Fruit fly (Drosophila melanogaster) whole organism, embryonic: ENCODE results near the gene Amacr.

Experiments used
- B-H2 ChIP-seq: fragments of 200-800 bp; sonication (Bioruptor generic); optimal IDR thresholded peaks from 2 replicates; lab custom pipeline; 2018; ENCODE audit warnings: missing biosample characterization, mild to moderate bottlenecking, missing genetic modification characterization
- Blimp-1 ChIP-seq: fragments of 200-800 bp; sonication (Bioruptor generic); optimal IDR thresholded peaks from 3 replicates; lab custom pipeline; 2018; ENCODE audit warnings: missing biosample characterization, missing genetic modification characterization, mild to moderate bottlenecking, moderate library complexity, missing genetic modification reagents
- CG10147 ChIP-seq: fragments of 200-800 bp; sonication (Bioruptor generic); optimal IDR thresholded peaks from 2 replicates; lab custom pipeline; 2019; ENCODE audit warnings: missing biosample characterization, mild to moderate bottlenecking, missing genetic modification characterization, moderate library complexity
- CG10654 ChIP-seq: fragments of 200-800 bp; sonication (Bioruptor generic); optimal IDR thresholded peaks from 2 replicates; lab custom pipeline; 2016; ENCODE audit warnings: missing biosample characterization, missing genetic modification characterization
- CG11085 ChIP-seq: fragments of 200-800 bp; sonication (Bioruptor generic); IDR thresholded peaks from 2 replicates; pipeline ENCODE4 v1.3.6; 2022; ENCODE audit warnings: missing biosample characterization, missing genetic modification characterization
- CG14441 ChIP-seq: fragments of 200-800 bp; sonication (Bioruptor generic); IDR thresholded peaks from 2 replicates; pipeline ENCODE4 v1.3.6; 2022; ENCODE audit warnings: missing biosample characterization, missing genetic modification characterization
- CG14710 ChIP-seq: fragments of 200-800 bp; sonication (Bioruptor generic); optimal IDR thresholded peaks from 3 replicates; lab custom pipeline; 2019; ENCODE audit warnings: missing biosample characterization, mild to moderate bottlenecking, missing genetic modification characterization, moderate library complexity
- CG15269 ChIP-seq: fragments of 200-800 bp; sonication (Bioruptor generic); optimal IDR thresholded peaks from 2 replicates; lab custom pipeline; 2018; ENCODE audit warnings: missing biosample characterization, mild to moderate bottlenecking, missing genetic modification characterization, moderate library complexity
- CG16815 ChIP-seq: fragments of 200-800 bp; sonication (Bioruptor generic); optimal IDR thresholded peaks from 3 replicates; lab custom pipeline; 2017; ENCODE audit warnings: missing biosample characterization, mild to moderate bottlenecking, missing genetic modification characterization
- CG17186 ChIP-seq: fragments of 200-800 bp; sonication (Bioruptor generic); optimal IDR thresholded peaks from 3 replicates; lab custom pipeline; 2017; ENCODE audit warnings: missing biosample characterization, missing genetic modification reagents, missing genetic modification characterization
- CG17359 ChIP-seq: fragments of 200-800 bp; sonication (Bioruptor generic); optimal IDR thresholded peaks from 3 replicates; lab custom pipeline; 2018; ENCODE audit warnings: missing biosample characterization, mild to moderate bottlenecking, missing genetic modification characterization, moderate library complexity
- CG2202 ChIP-seq: fragments of 200-800 bp; sonication (Bioruptor generic); optimal IDR thresholded peaks from 2 replicates; lab custom pipeline; 2018; ENCODE audit warnings: missing biosample characterization, mild to moderate bottlenecking, missing genetic modification characterization
- CG31441 ChIP-seq: fragments of 200-800 bp; sonication (Bioruptor generic); IDR thresholded peaks from 2 replicates; pipeline ENCODE4 v1.3.6; 2022; ENCODE audit warnings: missing biosample characterization, missing genetic modification characterization
- CG33557 ChIP-seq: fragments of 200-800 bp; sonication (Bioruptor generic); optimal IDR thresholded peaks from 2 replicates; lab custom pipeline; 2019; ENCODE audit warnings: missing biosample characterization, mild to moderate bottlenecking, missing genetic modification characterization, moderate library complexity
- CG6813 ChIP-seq: fragments of 200-800 bp; sonication (Bioruptor generic); optimal IDR thresholded peaks from 2 replicates; lab custom pipeline; 2017; ENCODE audit warnings: missing biosample characterization, missing genetic modification characterization, mild to moderate bottlenecking, moderate library complexity, missing genetic modification reagents
- CG7963 ChIP-seq: fragments of 200-800 bp; sonication (Bioruptor generic); IDR thresholded peaks from 3 replicates; pipeline ENCODE4 v1.3.6; 2022; ENCODE audit warnings: missing biosample characterization, missing genetic modification characterization; ENCODE audit not compliant: partially characterized antibody
- CG8944 ChIP-seq: fragments of 200-800 bp; sonication (Bioruptor generic); optimal IDR thresholded peaks from 3 replicates; lab custom pipeline; 2016; ENCODE audit warnings: missing biosample characterization, missing genetic modification characterization
- Elba2 ChIP-seq: fragments of 200-800 bp; sonication (Bioruptor generic); optimal IDR thresholded peaks from 3 replicates; lab custom pipeline; 2016; ENCODE audit warnings: missing biosample characterization, missing genetic modification characterization
- Fer1 ChIP-seq: fragments of 200-800 bp; sonication (Bioruptor generic); optimal IDR thresholded peaks from 2 replicates; lab custom pipeline; 2017; ENCODE audit warnings: missing biosample characterization, mild to moderate bottlenecking, missing genetic modification characterization
- H2.0 ChIP-seq: fragments of 200-800 bp; sonication (Bioruptor generic); IDR thresholded peaks from 2 replicates; pipeline ENCODE4 v1.3.6; 2022; ENCODE audit warnings: missing biosample characterization, missing genetic modification characterization
- MTF-1 ChIP-seq: fragments of 200-800 bp; sonication (Bioruptor generic); optimal IDR thresholded peaks from 2 replicates; lab custom pipeline; 2018; ENCODE audit warnings: missing biosample characterization, mild to moderate bottlenecking, missing genetic modification characterization, borderline replicate concordance
- NC2β ChIP-seq: fragments of 200-800 bp; sonication (Bioruptor generic); optimal IDR thresholded peaks from 2 replicates; lab custom pipeline; 2016; ENCODE audit warnings: missing biosample characterization, missing genetic modification characterization
- PHDP ChIP-seq: fragments of 200-800 bp; sonication (Bioruptor generic); optimal IDR thresholded peaks from 3 replicates; lab custom pipeline; 2018; ENCODE audit warnings: missing biosample characterization, mild to moderate bottlenecking, missing genetic modification characterization, moderate library complexity
- Sox102F ChIP-seq: fragments of 200-800 bp; sonication (Bioruptor generic); optimal IDR thresholded peaks from 2 replicates; lab custom pipeline; 2018; ENCODE audit warnings: missing biosample characterization, mild to moderate bottlenecking, missing genetic modification characterization, moderate library complexity
- Trl ChIP-seq, 3 experiments: fragments of >200 bp in 2 of 3; fragments of 200-800 bp in 1 of 3; sonication (Bioruptor generic) in 1 of 3; optimal IDR thresholded peaks; 2 replicates in 1 of 3; 3 replicates in 2 of 3; lab custom pipeline; 2016 to 2017; ENCODE audit warnings: missing biosample characterization in 1 of 3, missing genetic modification characterization in 1 of 3
- Usf ChIP-seq: fragments of 200-800 bp; sonication (Bioruptor generic); optimal IDR thresholded peaks from 2 replicates; lab custom pipeline; 2017; ENCODE audit warnings: missing genotype, missing biosample characterization, missing genetic modification characterization
- aop ChIP-seq: fragments of 200-800 bp; sonication (Bioruptor generic); IDR thresholded peaks from 2 replicates; pipeline ENCODE4 v1.3.6; 2022; ENCODE audit warnings: missing biosample characterization, missing genetic modification characterization
- ara ChIP-seq: fragments of 200-800 bp; sonication (Bioruptor generic); IDR thresholded peaks from 2 replicates; pipeline ENCODE4 v1.3.6; 2022; ENCODE audit warnings: missing biosample characterization, missing genetic modification characterization
- ase ChIP-seq: fragments of 200-800 bp; sonication (Bioruptor generic); IDR thresholded peaks from 3 replicates; pipeline ENCODE4 v1.3.6; 2022; ENCODE audit warnings: missing biosample characterization, missing genetic modification characterization
- bsh ChIP-seq, 2 experiments: fragments of 200-800 bp; sonication (Bioruptor generic); optimal IDR thresholded peaks; 2 replicates each; lab custom pipeline; 2017 to 2018; ENCODE audit warnings: mild to moderate bottlenecking in 2 of 2, missing biosample characterization in 2 of 2, missing genetic modification characterization in 2 of 2, moderate library complexity in 1 of 2
- cato ChIP-seq: fragments of 200-800 bp; sonication (Bioruptor generic); optimal IDR thresholded peaks from 2 replicates; lab custom pipeline; 2016; ENCODE audit warnings: missing biosample characterization, missing genetic modification characterization, borderline replicate concordance
- ci ChIP-seq: fragments of 200-800 bp; sonication (Bioruptor generic); IDR thresholded peaks from 3 replicates; pipeline ENCODE4 v1.3.6; 2022; ENCODE audit warnings: missing biosample characterization, missing genetic modification characterization
- dimm ChIP-seq: fragments of 200-800 bp; sonication (Bioruptor generic); IDR thresholded peaks from 2 replicates; pipeline ENCODE4 v1.3.6; 2022; ENCODE audit warnings: missing biosample characterization, missing genetic modification characterization
- fu2 ChIP-seq: fragments of 200-800 bp; sonication (Bioruptor generic); optimal IDR thresholded peaks from 2 replicates; lab custom pipeline; 2016; ENCODE audit warnings: missing biosample characterization, missing genetic modification characterization
- grau ChIP-seq: fragments of 200-800 bp; optimal IDR thresholded peaks from 3 replicates; lab custom pipeline; 2019; ENCODE audit warnings: missing biosample characterization, mild to moderate bottlenecking, missing genetic modification characterization, moderate library complexity
- hbn ChIP-seq: fragments of 200-800 bp; sonication (Bioruptor generic); IDR thresholded peaks from 2 replicates; pipeline ENCODE4 v1.3.6; 2022; ENCODE audit warnings: missing biosample characterization, missing genetic modification characterization; ENCODE audit not compliant: partially characterized antibody
- her ChIP-seq: fragments of 200-800 bp; sonication (Bioruptor generic); optimal IDR thresholded peaks from 2 replicates; lab custom pipeline; 2016; ENCODE audit warnings: missing biosample characterization, missing genetic modification characterization
- ken ChIP-seq: fragments of 200-800 bp; sonication (Bioruptor generic); IDR thresholded peaks from 3 replicates; pipeline ENCODE4 v1.3.6; 2022; ENCODE audit warnings: missing biosample characterization, missing genetic modification characterization
- kni ChIP-seq: fragments of 200-800 bp; sonication (Bioruptor generic); optimal IDR thresholded peaks from 3 replicates; lab custom pipeline; 2017; ENCODE audit warnings: mild to moderate bottlenecking, missing biosample characterization, missing genetic modification reagents, missing genetic modification characterization
- lab ChIP-seq: fragments of 200-800 bp; sonication (Bioruptor generic); optimal IDR thresholded peaks from 3 replicates; lab custom pipeline; 2017; ENCODE audit warnings: missing biosample characterization, missing genetic modification characterization, mild to moderate bottlenecking, moderate library complexity, missing genetic modification reagents
- nau ChIP-seq: fragments of 200-800 bp; sonication (Bioruptor generic); optimal IDR thresholded peaks from 3 replicates; lab custom pipeline; 2017; ENCODE audit warnings: missing biosample characterization, mild to moderate bottlenecking, missing genetic modification characterization, missing genetic modification reagents
- nerfin-1 ChIP-seq: fragments of 200-800 bp; sonication (Bioruptor generic); optimal IDR thresholded peaks from 3 replicates; lab custom pipeline; 2019; ENCODE audit warnings: missing biosample characterization, mild to moderate bottlenecking, missing genetic modification characterization, moderate library complexity
- pho ChIP-seq: fragments of 200-800 bp; sonication (Bioruptor generic); optimal IDR thresholded peaks from 2 replicates; lab custom pipeline; 2016; ENCODE audit warnings: missing biosample characterization, missing genetic modification characterization
- sug ChIP-seq: fragments of 200-800 bp; optimal IDR thresholded peaks from 2 replicates; lab custom pipeline; 2019; ENCODE audit warnings: missing biosample characterization, mild to moderate bottlenecking, missing genetic modification characterization, moderate library complexity
- wdn ChIP-seq: fragments of 200-800 bp; sonication (Bioruptor generic); IDR thresholded peaks from 2 replicates; pipeline ENCODE4 v1.3.6; 2022; ENCODE audit warnings: missing biosample characterization, missing genetic modification characterization
- wek ChIP-seq: fragments of 200-800 bp; sonication (Bioruptor generic); optimal IDR thresholded peaks from 3 replicates; lab custom pipeline; 2018; ENCODE audit warnings: missing biosample characterization, mild to moderate bottlenecking, missing genetic modification characterization, moderate library complexity

Gene Amacr

DNA sequence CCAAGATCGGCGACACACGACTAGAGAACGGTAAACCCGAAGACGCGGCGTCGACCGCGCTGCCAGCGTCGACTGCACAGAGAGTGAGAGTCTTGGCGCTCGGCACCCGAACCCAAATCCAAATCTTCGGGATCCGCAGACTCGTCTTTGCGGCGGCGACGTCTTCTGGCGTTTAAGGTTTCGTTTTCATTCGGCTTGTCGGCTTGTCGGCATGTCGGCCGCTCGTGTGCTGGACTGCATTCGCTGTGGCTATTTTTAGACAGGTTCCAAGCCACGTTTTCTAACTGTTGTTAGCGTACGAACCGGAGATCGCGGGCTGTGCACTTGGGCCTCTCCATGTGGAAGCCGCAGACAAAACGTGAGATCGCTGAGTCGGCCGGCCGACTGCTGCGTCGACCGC, 36.1 kb downstream of the Amacr start (continued):
- TF ChIP-seq Trl (optimal IDR thresholded peaks at IDR 0.05; lab: Kevin White, UChicago) (peak; percentile 20 to 25), Trl (GFP tag; optimal IDR thresholded peaks at IDR 0.05; lab: Kevin White, UChicago) (no peak), CG10654 (GFP tag; lab: Kevin White, UChicago) (no peak), wek (GFP tag; lab: Kevin White, UChicago) (no peak), CG8944 (GFP tag; lab: Kevin White, UChicago) (no peak), ara (GFP tag; lab: Robert Waterston, UW) (no peak), kni (GFP tag; lab: Kevin White, UChicago) (peak; percentile 83), NC2β (GFP tag; lab: Kevin White, UChicago) (no peak), CG7963 (GFP tag; lab: Robert Waterston, UW) (no peak), sug (tag; lab: Kevin White, UChicago) (peak; percentile 8), Elba2 (no peak), grau (peak; percentile 4), ken (GFP tag; lab: Robert Waterston, UW) (no peak), CG10147 (GFP tag; lab: Kevin White, UChicago) (no peak), pho (GFP tag; lab: Kevin White, UChicago) (no peak), CG15269 (tag; lab: Kevin White, UChicago) (peak; percentile 22), B-H2 (GFP tag; lab: Kevin White, UChicago) (no peak), CG17359 (tag; lab: Kevin White, UChicago) (no peak), PHDP (peak; percentile 7), CG31441 (GFP tag; lab: Robert Waterston, UW) (peak; percentile 34; the same call in 1 of the 2 replicates), bsh (GFP tag; optimal IDR thresholded peaks at IDR 0.05; lab: Kevin White, UChicago) (peak; percentile 52 to 64), nau (GFP tag; lab: Kevin White, UChicago) (no peak), CG14710 (tag; lab: Kevin White, UChicago) (peak; percentile 43), fu2 (GFP tag; lab: Kevin White, UChicago) (no peak), CG33557 (GFP tag; lab: Kevin White, UChicago) (peak; percentile 92), CG2202 (tag; lab: Kevin White, UChicago) (peak; percentile 58), H2.0 (GFP tag; lab: Robert Waterston, UW) (no peak), hbn (GFP tag; lab: Robert Waterston, UW) (0 out of 2 replicates have a peak, but pooled peaks have one; percentile 16), CG14441 (GFP tag; lab: Robert Waterston, UW) (no peak), Usf (GFP tag; lab: Kevin White, UChicago) (no peak), CG6813 (GFP tag; lab: Kevin White, UChicago) (no peak)
- TF ChIP-seq, all 482 proteins: peak for 62

DNA sequence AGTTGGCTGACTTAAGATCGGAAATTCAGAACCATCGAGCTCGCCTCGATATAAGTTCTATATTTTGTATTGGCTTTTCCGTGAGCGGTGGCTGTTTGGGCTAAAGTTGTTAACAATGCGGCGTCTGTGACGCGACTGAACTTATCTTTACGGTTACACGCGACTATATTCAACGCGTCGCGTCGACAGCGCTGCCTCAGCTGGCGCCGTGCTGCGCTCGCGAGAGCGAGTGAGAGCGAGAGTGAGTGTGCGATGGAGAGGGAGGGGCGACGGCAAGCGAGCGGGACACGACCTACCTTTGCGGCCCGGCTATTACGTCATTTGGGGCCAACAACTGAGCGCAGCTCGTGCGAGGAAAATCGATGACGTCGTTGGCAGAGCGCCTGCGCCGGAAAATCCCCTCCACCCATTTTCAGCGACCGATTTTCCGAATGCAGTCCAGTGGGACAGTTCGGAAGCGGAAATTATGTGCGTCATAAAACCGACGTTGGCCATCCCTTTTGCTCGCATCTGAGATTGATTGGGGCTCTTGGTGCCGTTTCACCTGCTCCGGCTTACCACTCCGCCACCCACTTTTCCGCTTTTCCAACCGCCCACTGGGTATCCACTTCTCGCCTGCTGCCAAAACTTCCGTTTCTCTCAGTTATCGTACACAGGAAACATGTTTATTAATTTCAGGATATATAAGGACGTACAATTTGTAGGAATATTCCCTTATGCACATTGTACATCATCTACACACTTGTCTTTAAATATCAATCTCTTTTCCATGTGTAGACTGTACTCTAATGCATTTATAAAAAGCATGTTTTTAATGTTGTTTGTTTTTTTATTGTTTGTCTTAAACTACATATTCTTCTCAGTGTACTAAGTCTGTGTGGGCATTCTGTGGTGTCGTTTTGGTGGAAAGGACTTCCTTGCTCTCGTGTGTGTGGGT, 37.4 kb downstream of the Amacr start, which contains the start of gene Hr38:
Gene Hr38 (minus strand): TSS at position 121 of the 937 bp plus-strand sequence.
- no peak for TF ChIP-seq cato (GFP tag; lab: Kevin White, UChicago)
- peak; percentile 99 for TF ChIP-seq Blimp-1
- TF ChIP-seq nerfin-1 = no peak
- TF ChIP-seq ara (GFP tag; lab: Robert Waterston, UW) = 0 out of 2 replicates have a peak, but pooled peaks have one; percentile 27
- no peak for TF ChIP-seq CG8944 (GFP tag; lab: Kevin White, UChicago)
- peak; percentile 65 for TF ChIP-seq Sox102F (GFP tag; lab: Kevin White, UChicago)
- no peak for TF ChIP-seq MTF-1 (GFP tag; lab: Kevin White, UChicago)
- TF ChIP-seq her = peak; percentile 41
- no peak for TF ChIP-seq CG17186
- TF ChIP-seq dimm (GFP tag; lab: Robert Waterston, UW) = no peak
- TF ChIP-seq aop (GFP tag; lab: Robert Waterston, UW) = no peak
- TF ChIP-seq wdn (GFP tag; lab: Robert Waterston, UW) = peak; percentile 44; the same call in 1 of the 2 replicates
- no peak for TF ChIP-seq CG11085 (GFP tag; lab: Robert Waterston, UW)
- TF ChIP-seq ci (GFP tag; lab: Robert Waterston, UW) = peak; percentile 65; the same call in 2 of the 3 replicates
- TF ChIP-seq ase (GFP tag; lab: Robert Waterston, UW) = no peak
- peak; percentile 84 for TF ChIP-seq Fer1
- TF ChIP-seq lab (GFP tag; lab: Kevin White, UChicago) = peak; percentile 83
- TF ChIP-seq sug (tag; lab: Kevin White, UChicago) = no peak
- TF ChIP-seq CG16815 (GFP tag; lab: Kevin White, UChicago) = no peak
